Worm (Caenorhabditis elegans): ENCODE data around the gene twnk-1.
A peak's percentile ranks its signal among the peaks of the same experiment; 100 is the strongest.

twnk-1 gene

DNA sequence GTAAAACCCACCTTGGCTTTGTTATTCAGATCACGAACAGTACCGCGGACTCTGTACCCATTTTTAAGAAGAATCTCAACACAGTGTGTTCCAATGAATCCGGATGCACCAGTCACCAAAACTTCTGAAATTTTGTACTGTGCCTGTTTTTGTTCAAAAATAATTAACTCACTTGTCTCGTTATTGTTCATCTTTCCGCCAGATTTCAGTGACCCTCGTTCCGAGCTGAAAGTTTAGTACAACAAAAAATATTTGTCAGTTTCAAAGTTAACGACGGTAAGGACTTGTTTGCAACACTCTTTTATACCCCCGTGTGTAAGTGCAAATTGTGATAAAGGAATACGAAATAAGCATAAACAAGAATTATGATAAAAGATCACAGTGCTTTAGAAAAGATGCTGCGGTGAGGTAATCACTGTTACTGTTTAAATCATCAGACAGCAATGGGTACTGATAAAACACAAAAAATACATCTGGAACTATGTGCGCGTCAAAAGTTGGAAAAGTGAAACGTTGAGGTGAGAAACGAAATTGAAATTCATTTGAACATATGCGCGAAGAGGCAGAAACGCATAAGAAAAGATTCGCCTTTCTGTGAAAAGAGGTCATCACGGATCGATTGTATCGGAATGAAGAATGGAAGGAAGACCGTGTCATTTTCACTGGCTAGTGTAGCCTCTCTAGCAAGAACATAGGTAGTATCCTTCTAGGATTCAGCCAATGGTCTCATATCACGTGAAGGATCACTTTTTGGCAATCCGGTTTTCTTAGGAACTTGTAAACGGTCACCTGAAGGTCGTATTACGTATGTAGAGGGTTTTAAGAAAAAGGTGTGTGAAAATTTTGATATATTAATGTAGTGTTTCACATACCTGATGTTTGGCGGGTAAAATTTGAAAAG lies 43.8 kb downstream of the twnk-1 start, which contains the start of gene F13D11.4:
Gene F13D11.4 (minus strand): TSS at position 225 of the 901 bp plus-strand sequence.
- TF ChIP-seq hmg-4 (GFP tag; optimal IDR thresholded peaks at IDR 0.05) (no peak), flt-1 (GFP tag; IDR thresholded peaks at IDR 0.05) (no peak), F13C5.2 (tag; optimal IDR thresholded peaks at IDR 0.05) (no peak), hnd-1 (tag; optimal IDR thresholded peaks at IDR 0.05) (no peak), aly-1 (tag; optimal IDR thresholded peaks at IDR 0.05) (no peak), ceh-13 (GFP tag; optimal IDR thresholded peaks at IDR 0.05) (no peak), tbx-37 (GFP tag; conservative IDR thresholded peaks at IDR 0.05) (no peak), sea-1 (GFP tag; conservative IDR thresholded peaks at IDR 0.05) (no peak)

DNA sequence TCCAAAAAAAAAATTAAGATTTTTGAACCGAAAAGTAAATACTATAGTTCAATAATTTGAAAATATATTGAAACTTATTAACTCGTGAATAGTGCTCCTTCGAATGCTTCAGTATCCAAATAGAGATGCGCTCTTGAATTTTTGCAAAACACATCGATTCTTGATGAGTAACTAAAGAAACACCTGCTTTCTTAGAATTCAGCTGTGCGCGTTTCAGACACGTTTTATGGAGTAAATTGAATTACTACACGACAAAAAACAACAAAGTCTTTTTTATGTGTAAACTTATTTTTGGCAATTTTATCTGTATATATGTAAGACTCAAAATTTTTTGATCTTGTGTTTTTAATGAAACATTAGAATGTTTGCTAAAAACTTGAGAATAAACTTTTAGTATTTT lies 45.5 kb downstream of the twnk-1 start:
- TF ChIP-seq hmbx-1 (tag; optimal IDR thresholded peaks at IDR 0.05), result no peak
- TF ChIP-seq ceh-13 (GFP tag; optimal IDR thresholded peaks at IDR 0.05), result no peak
- TF ChIP-seq aly-1 (tag; optimal IDR thresholded peaks at IDR 0.05), result no peak
- no peak for TF ChIP-seq hmg-4 (GFP tag; optimal IDR thresholded peaks at IDR 0.05)
- TF ChIP-seq pes-1 (GFP tag; IDR thresholded peaks at IDR 0.05), result no peak
- TF ChIP-seq tra-4 (tag; optimal IDR thresholded peaks at IDR 0.05), result no peak
- TF ChIP-seq hnd-1 (tag; optimal IDR thresholded peaks at IDR 0.05), result no peak
- TF ChIP-seq sea-1 (GFP tag; conservative IDR thresholded peaks at IDR 0.05), result no peak
- TF ChIP-seq tbx-37 (GFP tag; conservative IDR thresholded peaks at IDR 0.05), result no peak
- no peak for TF ChIP-seq tbx-11 (GFP tag; IDR thresholded peaks at IDR 0.05)
- no peak for TF ChIP-seq ceh-36 (tag; optimal IDR thresholded peaks at IDR 0.05)
- TF ChIP-seq ama-1 (optimal IDR thresholded peaks at IDR 0.05), result no peak
- TF ChIP-seq flt-1 (GFP tag; IDR thresholded peaks at IDR 0.05), result no peak
- no peak for TF ChIP-seq scrt-1 (GFP tag; IDR thresholded peaks at IDR 0.05)
- TF ChIP-seq ets-7 (tag; optimal IDR thresholded peaks at IDR 0.05), result no peak
- TF ChIP-seq B0310.2 (tag; optimal IDR thresholded peaks at IDR 0.05), result no peak
- no peak for TF ChIP-seq F13C5.2 (tag; optimal IDR thresholded peaks at IDR 0.05)

DNA sequence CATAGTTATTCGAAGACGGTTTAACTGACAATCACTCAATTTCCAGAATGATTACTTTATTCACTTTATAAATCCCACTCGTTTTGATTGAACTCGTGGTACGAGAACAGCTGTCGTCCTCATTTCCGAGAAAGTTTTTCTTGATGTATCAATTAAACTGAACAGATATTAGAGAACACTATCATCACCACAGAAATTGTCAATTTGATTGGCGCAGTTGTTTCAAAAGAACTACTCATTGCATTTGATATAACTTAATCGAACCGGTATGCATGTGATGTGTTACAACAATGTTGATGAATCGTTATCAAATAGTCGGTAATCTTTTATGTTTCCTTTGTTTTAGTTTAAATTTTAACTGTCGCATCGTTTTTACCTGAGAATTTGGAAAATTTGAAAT lies 46.0 kb downstream of the twnk-1 start:
- TF ChIP-seq scrt-1 (GFP tag; IDR thresholded peaks at IDR 0.05), result no peak
- TF ChIP-seq B0310.2 (tag; optimal IDR thresholded peaks at IDR 0.05), result no peak
- TF ChIP-seq hmbx-1 (tag; optimal IDR thresholded peaks at IDR 0.05), result no peak
- no peak for TF ChIP-seq aly-1 (tag; optimal IDR thresholded peaks at IDR 0.05)
- TF ChIP-seq hnd-1 (tag; optimal IDR thresholded peaks at IDR 0.05), result no peak
- TF ChIP-seq ceh-36 (tag; optimal IDR thresholded peaks at IDR 0.05), result no peak
- no peak for TF ChIP-seq ets-7 (tag; optimal IDR thresholded peaks at IDR 0.05)
- no peak for TF ChIP-seq hmg-4 (GFP tag; optimal IDR thresholded peaks at IDR 0.05)
- TF ChIP-seq sea-1 (GFP tag; conservative IDR thresholded peaks at IDR 0.05), result no peak
- TF ChIP-seq F13C5.2 (tag; optimal IDR thresholded peaks at IDR 0.05), result no peak
- TF ChIP-seq ceh-13 (GFP tag; optimal IDR thresholded peaks at IDR 0.05), result no peak

DNA sequence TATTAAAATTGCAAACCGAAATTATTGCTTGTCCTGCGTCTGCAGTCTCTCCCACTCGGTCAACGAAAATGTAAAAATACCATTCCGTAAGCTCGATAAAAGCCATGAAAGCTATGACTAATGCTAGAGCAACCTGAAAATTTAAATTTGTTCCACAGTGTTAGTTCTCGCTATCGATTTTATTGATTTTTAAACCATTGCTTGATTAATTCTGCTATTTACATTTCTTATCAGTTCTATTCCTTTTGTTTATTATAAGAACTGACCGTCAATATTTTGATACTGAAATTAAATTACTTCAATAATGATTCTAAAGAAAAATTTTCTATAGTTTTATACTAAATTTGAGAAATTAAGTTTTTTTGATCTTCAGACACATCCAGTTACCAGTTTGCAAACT lies 48.1 kb downstream of the twnk-1 start:
- TF ChIP-seq sea-1 (GFP tag; conservative IDR thresholded peaks at IDR 0.05), result no peak
- no peak for TF ChIP-seq B0310.2 (tag; optimal IDR thresholded peaks at IDR 0.05)
- no peak for TF ChIP-seq ets-7 (tag; optimal IDR thresholded peaks at IDR 0.05)
- TF ChIP-seq ceh-36 (tag; optimal IDR thresholded peaks at IDR 0.05), result no peak
- TF ChIP-seq hmg-4 (GFP tag; optimal IDR thresholded peaks at IDR 0.05), result no peak
- TF ChIP-seq scrt-1 (GFP tag; IDR thresholded peaks at IDR 0.05), result no peak
- no peak for TF ChIP-seq tbx-37 (GFP tag; conservative IDR thresholded peaks at IDR 0.05)
- no peak for TF ChIP-seq F13C5.2 (tag; optimal IDR thresholded peaks at IDR 0.05)
- TF ChIP-seq hnd-1 (tag; optimal IDR thresholded peaks at IDR 0.05), result no peak
- no peak for TF ChIP-seq flt-1 (GFP tag; IDR thresholded peaks at IDR 0.05)
- no peak for TF ChIP-seq ama-1 (optimal IDR thresholded peaks at IDR 0.05)
- no peak for TF ChIP-seq tra-4 (tag; optimal IDR thresholded peaks at IDR 0.05)
- no peak for TF ChIP-seq aly-1 (tag; optimal IDR thresholded peaks at IDR 0.05)
- TF ChIP-seq pes-1 (GFP tag; IDR thresholded peaks at IDR 0.05), result no peak
- TF ChIP-seq tbx-11 (GFP tag; IDR thresholded peaks at IDR 0.05), result no peak

DNA sequence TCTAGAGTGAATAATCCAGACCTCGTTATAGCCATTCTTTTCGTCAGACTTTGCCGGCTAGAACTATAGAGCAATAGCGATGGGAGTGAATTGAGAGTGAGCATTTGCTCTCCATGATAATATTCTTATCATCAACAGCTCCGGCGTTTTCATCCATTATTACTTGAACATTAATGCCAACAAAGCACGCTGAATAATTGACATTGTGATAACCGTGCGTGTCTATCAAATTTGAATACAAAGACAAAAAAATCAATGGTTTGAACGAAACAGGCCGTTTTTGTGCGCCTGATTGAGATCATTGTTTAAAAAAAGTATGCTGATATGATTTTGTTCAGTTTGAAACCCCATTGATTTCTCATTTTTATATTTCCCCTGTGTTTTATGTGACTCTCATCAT lies 48.6 kb downstream of the twnk-1 start, which contains the start of gene dct-11:
Gene dct-11 (minus strand): TSS at position 136 of the 400 bp plus-strand sequence.
- TF ChIP-seq tra-4 (tag; optimal IDR thresholded peaks at IDR 0.05) (no peak), tbx-11 (GFP tag; IDR thresholded peaks at IDR 0.05) (no peak), B0310.2 (tag; optimal IDR thresholded peaks at IDR 0.05) (no peak), hmbx-1 (tag; optimal IDR thresholded peaks at IDR 0.05) (no peak), aly-1 (tag; optimal IDR thresholded peaks at IDR 0.05) (no peak), tbx-37 (GFP tag; conservative IDR thresholded peaks at IDR 0.05) (no peak), hmg-4 (GFP tag; optimal IDR thresholded peaks at IDR 0.05) (no peak), F13C5.2 (tag; optimal IDR thresholded peaks at IDR 0.05) (no peak), ceh-13 (GFP tag; optimal IDR thresholded peaks at IDR 0.05) (no peak), ama-1 (optimal IDR thresholded peaks at IDR 0.05) (no peak), ceh-36 (tag; optimal IDR thresholded peaks at IDR 0.05) (no peak)

DNA sequence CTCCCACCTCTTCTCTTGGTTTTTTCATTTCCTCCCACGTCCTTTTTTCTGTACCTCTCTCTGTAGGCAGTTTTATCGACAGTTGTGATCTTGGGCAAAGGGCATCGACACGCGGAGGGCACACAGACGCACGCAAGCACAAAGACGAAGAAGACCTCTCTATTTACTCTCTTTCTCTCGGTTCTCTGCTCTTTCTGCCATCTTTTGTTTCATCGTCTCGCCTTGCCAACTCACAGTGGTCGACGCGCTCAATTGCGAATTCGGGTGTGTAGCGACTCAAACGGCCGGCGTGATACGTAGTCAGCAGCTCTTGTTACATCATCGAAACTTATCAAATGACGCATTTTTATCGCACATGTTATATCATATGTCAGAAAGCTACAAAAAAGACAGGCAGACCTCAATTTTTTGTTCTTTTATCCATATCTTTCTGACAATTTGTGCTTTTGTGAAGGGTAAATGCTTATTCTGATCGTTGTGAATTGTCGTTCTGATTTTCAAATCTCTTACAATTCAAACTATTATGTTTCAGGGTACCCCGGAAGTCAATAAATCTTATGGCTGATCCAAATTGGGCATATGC lies 50.1 kb downstream of the twnk-1 start, which contains the start of gene puf-9:
Gene puf-9 (plus strand): TSS at position 533 of the 583 bp plus-strand sequence.
- TF ChIP-seq hmbx-1 (tag; optimal IDR thresholded peaks at IDR 0.05) (no peak), flt-1 (GFP tag; IDR thresholded peaks at IDR 0.05) (peak; percentile 58), F13C5.2 (tag; optimal IDR thresholded peaks at IDR 0.05) (peak; percentile 89), hmg-4 (GFP tag; optimal IDR thresholded peaks at IDR 0.05) (peak; percentile 84), sea-1 (GFP tag; conservative IDR thresholded peaks at IDR 0.05) (no peak), tbx-11 (GFP tag; IDR thresholded peaks at IDR 0.05) (no peak), B0310.2 (tag; optimal IDR thresholded peaks at IDR 0.05) (peak; percentile 24), scrt-1 (GFP tag; IDR thresholded peaks at IDR 0.05) (peak; percentile 60; the same call in 1 of the 2 replicates), aly-1 (tag; optimal IDR thresholded peaks at IDR 0.05) (peak; percentile 34)

Measured in whole organism, early embryonic.